Fruit fly (Drosophila melanogaster) whole organism, pupa: ENCODE data around the gene Mondo.

Source experiments
- CG10348 ChIP-seq: fragments of 200-800 bp; sonication (Bioruptor generic); IDR thresholded peaks from 2 replicates; pipeline ENCODE4 v1.3.6; 2022; ENCODE audit warnings: missing biosample characterization, missing genetic modification characterization
- CG12605 ChIP-seq: fragments of 200-800 bp; sonication (Bioruptor generic); IDR thresholded peaks from 2 replicates; pipeline ENCODE4 v1.3.6; 2022; ENCODE audit warnings: missing biosample characterization, missing genetic modification characterization
- CG13204 ChIP-seq: fragments of 200-800 bp; sonication (Bioruptor generic); optimal IDR thresholded peaks from 2 replicates; lab custom pipeline; 2018; ENCODE audit warnings: missing biosample characterization, mild to moderate bottlenecking, missing genetic modification characterization, moderate library complexity
- CG14655 ChIP-seq: fragments of 200-800 bp; sonication (Bioruptor generic); optimal IDR thresholded peaks from 3 replicates; lab custom pipeline; 2017; ENCODE audit warnings: mild to moderate bottlenecking, missing biosample characterization, missing genetic modification reagents, missing genetic modification characterization
- CG15710 ChIP-seq: fragments of 200-800 bp; sonication (Bioruptor generic); optimal IDR thresholded peaks from 2 replicates; lab custom pipeline; 2018; ENCODE audit warnings: missing biosample characterization, mild to moderate bottlenecking, missing genetic modification characterization, moderate library complexity
- CG17806 ChIP-seq: fragments of 200-800 bp; sonication (Bioruptor generic); optimal IDR thresholded peaks from 2 replicates; lab custom pipeline; 2018; ENCODE audit warnings: missing biosample characterization, mild to moderate bottlenecking, missing genetic modification characterization, moderate library complexity
- CG32121 ChIP-seq: fragments of 200-800 bp; sonication (Bioruptor generic); IDR thresholded peaks from 2 replicates; pipeline ENCODE4 v1.3.6; 2022; ENCODE audit warnings: missing biosample characterization, missing genetic modification characterization
- CG34367 ChIP-seq: fragments of 200-800 bp; sonication (Bioruptor generic); optimal IDR thresholded peaks from 2 replicates; lab custom pipeline; 2018; ENCODE audit warnings: missing biosample characterization, mild to moderate bottlenecking, missing genetic modification characterization
- CG4496 ChIP-seq: fragments of 200-800 bp; sonication (Bioruptor generic); IDR thresholded peaks from 3 replicates; pipeline ENCODE4 v1.3.6; 2022; ENCODE audit warnings: missing biosample characterization, missing genetic modification characterization
- CG8159 ChIP-seq: fragments of 200-800 bp; sonication (Bioruptor generic); optimal IDR thresholded peaks from 3 replicates; lab custom pipeline; 2018; ENCODE audit warnings: missing biosample characterization, mild to moderate bottlenecking, missing genetic modification characterization, moderate library complexity
- CG8301 ChIP-seq: fragments of 200-800 bp; sonication (Bioruptor generic); optimal IDR thresholded peaks from 2 replicates; lab custom pipeline; 2018; ENCODE audit warnings: missing biosample characterization, mild to moderate bottlenecking, missing genetic modification characterization
- CG9948 ChIP-seq: fragments of 200-800 bp; sonication (Bioruptor generic); optimal IDR thresholded peaks from 2 replicates; lab custom pipeline; 2018; ENCODE audit warnings: missing biosample characterization, mild to moderate bottlenecking, missing genetic modification characterization, moderate library complexity
- D1 ChIP-seq: fragments of 200-800 bp; sonication (Bioruptor generic); optimal IDR thresholded peaks from 2 replicates; lab custom pipeline; 2018; ENCODE audit warnings: missing biosample characterization, mild to moderate bottlenecking, missing genetic modification characterization, moderate library complexity
- EcR ChIP-seq: fragments of 200-800 bp; sonication (Bioruptor generic); optimal IDR thresholded peaks from 3 replicates; lab custom pipeline; 2019; ENCODE audit warnings: missing biosample characterization, missing genetic modification characterization, mild to moderate bottlenecking, moderate library complexity, missing genetic modification reagents
- Ets98B ChIP-seq: fragments of 200-800 bp; sonication (Bioruptor generic); IDR thresholded peaks from 2 replicates; pipeline ENCODE4 v1.3.6; 2022; ENCODE audit warnings: missing biosample characterization, missing genetic modification characterization
- Pif1A ChIP-seq: fragments of 200-800 bp; sonication (Bioruptor generic); optimal IDR thresholded peaks from 3 replicates; lab custom pipeline; 2016; ENCODE audit warnings: missing biosample characterization, missing genetic modification characterization
- Pif1B ChIP-seq: fragments of 200-800 bp; sonication (Bioruptor generic); optimal IDR thresholded peaks from 3 replicates; lab custom pipeline; 2016; ENCODE audit warnings: missing biosample characterization, missing genetic modification characterization
- Snoo ChIP-seq: fragments of 200-800 bp; sonication (Bioruptor generic); optimal IDR thresholded peaks from 3 replicates; lab custom pipeline; 2017; ENCODE audit warnings: missing biosample characterization, mild to moderate bottlenecking, missing genetic modification characterization, inconsistent platforms
- fd96Ca ChIP-seq: fragments of 200-800 bp; sonication (Bioruptor generic); IDR thresholded peaks from 3 replicates; pipeline ENCODE4 v1.3.6; 2022; ENCODE audit warnings: missing biosample characterization, missing genetic modification characterization
- gl ChIP-seq: fragments of 200-800 bp; sonication (Bioruptor generic); optimal IDR thresholded peaks from 2 replicates; lab custom pipeline; 2018; ENCODE audit warnings: missing biosample characterization, mild to moderate bottlenecking, missing genetic modification characterization
- rn ChIP-seq: fragments of 200-800 bp; sonication (Bioruptor generic); IDR thresholded peaks from 2 replicates; pipeline ENCODE4 v1.3.6; 2022; ENCODE audit warnings: missing biosample characterization, missing genetic modification characterization

Gene Mondo

dm6 chr2L:21309058-21309753 lies 644 bp downstream of the Mondo start:
- TF ChIP-seq CG32121 (peak; percentile 38; the same call in 1 of the 2 replicates), CG8159 (no peak), Pif1A (GFP tag; lab: Kevin White, UChicago) (no peak), CG13204 (peak; percentile 71), gl (tag; lab: Kevin White, UChicago) (peak; percentile 12), rn (GFP tag; lab: Robert Waterston, UW) (no peak), CG14655 (GFP tag; lab: Kevin White, UChicago) (no peak), CG12605 (GFP tag; lab: Robert Waterston, UW) (no peak; the same call in 1 of the 2 replicates), CG4496 (GFP tag; lab: Robert Waterston, UW) (no peak), CG9948 (tag; lab: Kevin White, UChicago) (no peak), CG34367 (no peak), fd96Ca (GFP tag; lab: Robert Waterston, UW) (no peak), CG17806 (tag; lab: Kevin White, UChicago) (no peak), Ets98B (no peak), Snoo (tag; lab: Kevin White, UChicago) (no peak), CG10348 (GFP tag; lab: Robert Waterston, UW) (no peak), CG8301 (tag; lab: Kevin White, UChicago) (no peak), Pif1B (no peak), CG15710 (tag; lab: Kevin White, UChicago) (no peak), EcR (peak; percentile 86), D1 (tag; lab: Kevin White, UChicago) (peak; percentile 20)

dm6 chr2L:21307795-21308426 lies 1.9 kb downstream of the Mondo start:
- no peak for TF ChIP-seq Ets98B
- TF ChIP-seq, all 21 proteins: peak for 0

dm6 chr2L:21304533-21304850 lies 5.4 kb downstream of the Mondo start:
- no peak for TF ChIP-seq Pif1B
- TF ChIP-seq D1 (tag; lab: Kevin White, UChicago) = no peak
- no peak for TF ChIP-seq CG12605 (GFP tag; lab: Robert Waterston, UW)
- no peak for TF ChIP-seq CG34367
- TF ChIP-seq gl (tag; lab: Kevin White, UChicago) = no peak
- TF ChIP-seq fd96Ca (GFP tag; lab: Robert Waterston, UW) = no peak
- TF ChIP-seq CG13204 = no peak

- no peak for TF ChIP-seq D1 (tag; lab: Kevin White, UChicago)
- TF ChIP-seq fd96Ca (GFP tag; lab: Robert Waterston, UW) = no peak
- no peak for TF ChIP-seq CG8301 (tag; lab: Kevin White, UChicago)
- no peak for TF ChIP-seq CG4496 (GFP tag; lab: Robert Waterston, UW)
- TF ChIP-seq Pif1A (GFP tag; lab: Kevin White, UChicago) = no peak
- no peak for TF ChIP-seq CG9948 (tag; lab: Kevin White, UChicago)
- no peak for TF ChIP-seq CG34367
- no peak for TF ChIP-seq CG14655 (GFP tag; lab: Kevin White, UChicago)
Observed at dm6 chr2L:21303655-21304532, 6.0 kb downstream of the Mondo start.

dm6 chr2L:21302064-21302463 lies 7.8 kb downstream of the Mondo start:
- TF ChIP-seq CG12605 (GFP tag; lab: Robert Waterston, UW) (no peak), Pif1A (GFP tag; lab: Kevin White, UChicago) (no peak), CG13204 (no peak), CG32121 (no peak), CG8301 (tag; lab: Kevin White, UChicago) (no peak), CG15710 (tag; lab: Kevin White, UChicago) (no peak)

DNA sequence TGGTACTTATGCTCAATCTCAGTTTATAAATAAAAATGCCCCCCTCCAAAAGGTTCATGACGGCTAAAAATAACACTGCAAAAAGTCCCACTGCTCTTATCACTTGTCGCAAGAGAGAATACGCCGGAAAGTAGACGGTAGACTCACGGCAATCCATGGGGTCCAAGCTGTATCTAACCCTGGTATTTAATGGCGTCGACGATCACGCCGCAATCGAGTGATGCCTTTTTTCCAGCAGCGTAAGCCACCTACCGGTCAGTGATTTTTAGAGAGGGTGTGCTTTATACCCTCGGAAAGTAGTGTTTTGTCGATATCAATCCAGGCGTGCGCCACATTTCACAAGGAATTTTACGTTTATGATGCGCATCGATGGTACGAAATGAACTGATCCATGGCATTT lies 10.3 kb downstream of the Mondo start:
- TF ChIP-seq CG13204 = no peak
- TF ChIP-seq, all 21 proteins: peak for 0

DNA sequence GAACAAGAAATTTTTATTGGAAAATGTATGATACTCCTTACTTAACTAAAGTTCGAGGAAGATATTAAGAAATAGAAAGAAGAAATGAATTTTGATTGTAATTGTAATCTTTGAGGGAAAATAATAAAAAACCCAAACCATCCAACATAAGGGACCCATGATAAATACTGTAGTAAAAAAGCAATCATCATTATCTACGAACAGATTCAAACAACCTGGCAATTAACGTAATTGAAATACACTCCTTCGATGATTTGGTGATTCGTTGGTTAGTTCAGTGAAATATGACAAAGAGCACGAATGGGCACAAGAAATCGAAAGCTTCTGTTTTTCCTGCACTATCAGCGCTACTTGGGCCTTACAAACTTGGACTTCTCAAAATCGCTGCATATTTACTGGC lies 19.4 kb downstream of the Mondo start, which contains the start of gene Gr39a:
Gr39a (plus strand) TSS at position 301 of the 400 bp plus-strand sequence.
- no peak for TF ChIP-seq Snoo (tag; lab: Kevin White, UChicago)
- TF ChIP-seq fd96Ca (GFP tag; lab: Robert Waterston, UW) = no peak
- TF ChIP-seq CG8159 = no peak
- TF ChIP-seq CG10348 (GFP tag; lab: Robert Waterston, UW) = no peak
- no peak for TF ChIP-seq EcR
- TF ChIP-seq Pif1A (GFP tag; lab: Kevin White, UChicago) = no peak
- no peak for TF ChIP-seq CG32121
- no peak for TF ChIP-seq CG4496 (GFP tag; lab: Robert Waterston, UW)
- no peak for TF ChIP-seq CG14655 (GFP tag; lab: Kevin White, UChicago)
- no peak for TF ChIP-seq CG13204
- TF ChIP-seq CG34367 = no peak
- no peak for TF ChIP-seq CG12605 (GFP tag; lab: Robert Waterston, UW)
- TF ChIP-seq CG17806 (tag; lab: Kevin White, UChicago) = no peak
- no peak for TF ChIP-seq D1 (tag; lab: Kevin White, UChicago)
- no peak for TF ChIP-seq gl (tag; lab: Kevin White, UChicago)
- no peak for TF ChIP-seq Pif1B
- TF ChIP-seq CG8301 (tag; lab: Kevin White, UChicago) = no peak
- TF ChIP-seq Ets98B = no peak
- TF ChIP-seq rn (GFP tag; lab: Robert Waterston, UW) = no peak
- no peak for TF ChIP-seq CG15710 (tag; lab: Kevin White, UChicago)
- TF ChIP-seq, all 21 proteins: peak for 0
